Worm (Caenorhabditis elegans) whole organism, L4/young adult: Measurements from ENCODE around the gene F26C11.1.

Experiments used
- dao-5 ChIP-seq: sonication (generic microtip); optimal IDR thresholded peaks from 2 replicates; lab custom pipeline; 2016; ENCODE audit warnings: missing genotype, missing genetic modification characterization, moderate library complexity, missing compliant biosample characterization
- him-1 ChIP-seq: sonication (generic microtip); optimal IDR thresholded peaks from 2 replicates; lab custom pipeline; 2016; ENCODE audit warnings: missing genotype, missing genetic modification reagents, missing genetic modification characterization, missing compliant biosample characterization

DNA sequence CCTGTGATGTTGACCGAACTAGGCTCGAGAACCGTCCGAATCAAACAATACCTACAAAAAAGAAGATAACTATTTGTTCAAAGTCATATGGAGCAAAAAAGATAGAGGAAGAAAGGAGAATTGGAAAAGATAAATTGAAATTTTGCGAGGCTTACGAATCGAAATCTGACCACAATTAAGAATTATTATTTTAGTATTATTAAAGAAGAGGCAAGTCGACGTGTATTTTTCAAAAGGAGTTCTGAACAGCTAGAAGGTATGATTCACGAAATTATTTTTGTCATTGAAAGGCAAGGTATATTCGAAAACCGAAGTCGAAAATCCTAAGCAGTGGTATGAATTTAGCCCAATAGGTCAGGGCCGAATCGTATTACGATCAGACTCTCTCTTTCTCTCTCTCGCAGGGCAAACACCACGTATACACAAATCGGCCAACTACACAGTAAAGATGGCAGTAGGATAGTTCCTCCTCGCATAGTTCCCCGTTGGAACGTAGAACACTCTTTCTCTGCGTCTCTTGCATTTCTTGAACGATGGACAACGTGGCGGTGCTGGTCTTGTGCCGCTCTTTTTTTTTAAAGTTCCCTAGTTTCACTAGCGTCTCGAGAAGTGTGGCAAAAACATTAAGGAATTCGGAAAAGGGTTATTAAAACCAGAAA is 3.4 kb upstream of the F26C11.1 start, which contains the start of gene vgln-1:
- TF ChIP-seq him-1 (tag; lab: Kevin White, UChicago) (no peak), dao-5 (tag; lab: Kevin White, UChicago) (no peak)
